Worm (Caenorhabditis elegans) whole organism, L2 larva: Measurements from ENCODE around the gene mspn-1.

ENCODE experiments used
- C34F6.9 ChIP-seq: fragments of 150-350 bp; optimal IDR thresholded peaks from 2 replicates; lab custom pipeline; 2014; ENCODE audit warnings: missing biosample characterization, missing genetic modification characterization
- F13H6.1 ChIP-seq: sonication (generic microtip); optimal IDR thresholded peaks from 2 replicates; lab custom pipeline; 2016; ENCODE audit warnings: missing genetic modification characterization, missing compliant biosample characterization
- R02D3.7 ChIP-seq: fragments of 150-350 bp; optimal IDR thresholded peaks from 2 replicates; lab custom pipeline; 2014; ENCODE audit warnings: missing biosample characterization, missing genetic modification characterization
- Y55F3AM.14 ChIP-seq: fragments of 200-800 bp; sonication (Bioruptor generic); optimal IDR thresholded peaks from 2 replicates; lab custom pipeline; 2018; ENCODE audit warnings: mild to moderate bottlenecking, missing genetic modification characterization, missing compliant biosample characterization
- ZK546.5 ChIP-seq: sonication (generic microtip); optimal IDR thresholded peaks from 2 replicates; lab custom pipeline; 2017; ENCODE audit warnings: missing biosample characterization, missing genetic modification characterization
- alr-1 ChIP-seq: fragments of 150-350 bp; optimal IDR thresholded peaks from 2 replicates; lab custom pipeline; 2014; ENCODE audit warnings: missing biosample characterization, missing genetic modification characterization
- aly-2 ChIP-seq: fragments of 150-350 bp; optimal IDR thresholded peaks from 2 replicates; lab custom pipeline; 2014; ENCODE audit warnings: missing biosample characterization, missing genetic modification characterization
- ama-1 ChIP-seq: fragments of 150-350 bp; optimal IDR thresholded peaks from 2 replicates; lab custom pipeline; 2018; ENCODE audit warnings: inconsistent platforms
- blmp-1 ChIP-seq: sonication (generic microtip); optimal IDR thresholded peaks from 2 replicates; lab custom pipeline; 2017; ENCODE audit warnings: missing genetic modification characterization, mild to moderate bottlenecking, missing compliant biosample characterization, antibody characterized with exemption, moderate library complexity; ENCODE audit not compliant: insufficient read depth
- ceh-16 ChIP-seq: fragments of 150-350 bp; optimal IDR thresholded peaks from 2 replicates; lab custom pipeline; 2014; ENCODE audit warnings: missing biosample characterization, missing genetic modification characterization
- ceh-82 ChIP-seq: fragments of 150-350 bp; optimal IDR thresholded peaks from 2 replicates; lab custom pipeline; 2014; ENCODE audit warnings: missing biosample characterization, missing genetic modification characterization
- crh-2 ChIP-seq: sonication (generic microtip); optimal IDR thresholded peaks from 2 replicates; lab custom pipeline; 2017; ENCODE audit warnings: missing biosample characterization, missing genetic modification characterization
- dmd-4 ChIP-seq: sonication (generic microtip); optimal IDR thresholded peaks from 2 replicates; lab custom pipeline; 2017; ENCODE audit warnings: missing biosample characterization, missing genetic modification characterization
- egl-27 ChIP-seq: sonication (generic microtip); optimal IDR thresholded peaks from 3 replicates; lab custom pipeline; 2017; ENCODE audit warnings: missing biosample characterization, missing genetic modification reagents, missing genetic modification characterization
- elt-1 ChIP-seq: fragments of 150-350 bp; optimal IDR thresholded peaks from 2 replicates; lab custom pipeline; 2014; ENCODE audit warnings: missing biosample characterization, missing genetic modification characterization
- elt-3 ChIP-seq: sonication (generic microtip); optimal IDR thresholded peaks from 2 replicates; lab custom pipeline; 2017; ENCODE audit warnings: missing biosample characterization, missing genetic modification characterization
- fos-1 ChIP-seq: fragments of 150-350 bp; optimal IDR thresholded peaks from 2 replicates; lab custom pipeline; 2014; ENCODE audit warnings: missing biosample characterization, missing genetic modification characterization
- gmeb-1 ChIP-seq: fragments of 150-350 bp; optimal IDR thresholded peaks from 2 replicates; lab custom pipeline; 2014; ENCODE audit warnings: missing biosample characterization, missing genetic modification characterization
- lin-11 ChIP-seq: fragments of 150-350 bp; sonication (generic microtip); optimal IDR thresholded peaks from 2 replicates; lab custom pipeline; 2014; ENCODE audit warnings: missing biosample characterization, missing genetic modification characterization, inconsistent platforms, mixed read lengths
- lin-13 ChIP-seq: fragments of 150-350 bp; optimal IDR thresholded peaks from 2 replicates; lab custom pipeline; 2014; ENCODE audit warnings: missing biosample characterization, missing genetic modification reagents, missing genetic modification characterization
- lin-39 ChIP-seq: fragments of 150-350 bp; optimal IDR thresholded peaks from 2 replicates; lab custom pipeline; 2014; ENCODE audit warnings: missing biosample characterization, missing genetic modification reagents, missing genetic modification characterization
- lsy-2 ChIP-seq, 2 experiments: fragments of 150-350 bp in 1 of 2; sonication (generic microtip) in 1 of 2; optimal IDR thresholded peaks; 2 replicates each; lab custom pipeline; 2014 to 2017; ENCODE audit warnings: missing biosample characterization in 2 of 2, missing genetic modification characterization in 2 of 2
- mab-5 ChIP-seq: fragments of 150-350 bp; optimal IDR thresholded peaks from 2 replicates; lab custom pipeline; 2014; ENCODE audit warnings: missing biosample characterization, missing genetic modification characterization
- mbf-1 ChIP-seq: sonication (generic microtip); optimal IDR thresholded peaks from 2 replicates; lab custom pipeline; 2017; ENCODE audit warnings: missing biosample characterization, missing genetic modification characterization
- mdl-1 ChIP-seq, 2 experiments: fragments of 150-350 bp in 1 of 2; sonication (generic microtip) in 1 of 2; optimal IDR thresholded peaks; 2 replicates each; lab custom pipeline; 2017; ENCODE audit warnings: missing biosample characterization in 2 of 2, missing genetic modification characterization in 2 of 2
- nhr-10 ChIP-seq: sonication (generic microtip); optimal IDR thresholded peaks from 2 replicates; lab custom pipeline; 2017; ENCODE audit warnings: missing biosample characterization, missing genetic modification characterization
- nhr-11 ChIP-seq: fragments of 150-350 bp; optimal IDR thresholded peaks from 2 replicates; lab custom pipeline; 2014; ENCODE audit warnings: missing biosample characterization, missing genetic modification characterization
- nhr-12 ChIP-seq: fragments of 150-350 bp; optimal IDR thresholded peaks from 2 replicates; lab custom pipeline; 2014; ENCODE audit warnings: missing biosample characterization, missing genetic modification characterization
- nhr-129 ChIP-seq: fragments of 150-350 bp; optimal IDR thresholded peaks from 2 replicates; lab custom pipeline; 2014; ENCODE audit warnings: missing biosample characterization, missing genetic modification characterization
- nhr-21 ChIP-seq: fragments of 150-350 bp; optimal IDR thresholded peaks from 2 replicates; lab custom pipeline; 2014; ENCODE audit warnings: missing biosample characterization, missing genetic modification characterization
- nhr-23 ChIP-seq: fragments of 150-350 bp; optimal IDR thresholded peaks from 2 replicates; lab custom pipeline; 2014; ENCODE audit warnings: missing biosample characterization, missing genetic modification reagents, missing genetic modification characterization
- nhr-237 ChIP-seq: fragments of 150-350 bp; optimal IDR thresholded peaks from 2 replicates; lab custom pipeline; 2014; ENCODE audit warnings: missing biosample characterization, missing genetic modification characterization
- nhr-25 ChIP-seq: fragments of 150-350 bp; sonication (generic microtip); optimal IDR thresholded peaks from 3 replicates; lab custom pipeline; 2014; ENCODE audit warnings: missing biosample characterization, missing genetic modification characterization
- nhr-6 ChIP-seq: fragments of 150-350 bp; optimal IDR thresholded peaks from 2 replicates; lab custom pipeline; 2014; ENCODE audit warnings: missing biosample characterization, missing genetic modification characterization
- nhr-77 ChIP-seq: fragments of 150-350 bp; optimal IDR thresholded peaks from 2 replicates; lab custom pipeline; 2014; ENCODE audit warnings: missing biosample characterization, missing genetic modification characterization
- peb-1 ChIP-seq: fragments of 150-350 bp; optimal IDR thresholded peaks from 2 replicates; lab custom pipeline; 2014; ENCODE audit warnings: missing biosample characterization, missing genetic modification characterization
- sem-4 ChIP-seq: fragments of 150-350 bp; optimal IDR thresholded peaks from 2 replicates; lab custom pipeline; 2014; ENCODE audit warnings: missing biosample characterization, missing genetic modification reagents, missing genetic modification characterization
- skn-1 ChIP-seq: sonication (generic microtip); optimal IDR thresholded peaks from 2 replicates; lab custom pipeline; 2017; ENCODE audit warnings: missing biosample characterization, missing genetic modification characterization
- sma-3 ChIP-seq: sonication (generic microtip); optimal IDR thresholded peaks from 2 replicates; lab custom pipeline; 2016; ENCODE audit warnings: missing genetic modification reagents, missing genetic modification characterization, missing compliant biosample characterization
- sma-9 ChIP-seq, 2 experiments: fragments of 150-350 bp in 1 of 2; sonication (generic microtip) in 1 of 2; optimal IDR thresholded peaks; 2 replicates each; lab custom pipeline; 2014 to 2016; ENCODE audit warnings: missing genetic modification characterization in 2 of 2, mild to moderate bottlenecking in 1 of 2, missing biosample characterization in 1 of 2, missing compliant biosample characterization in 1 of 2, missing genetic modification reagents in 1 of 2, moderate library complexity in 1 of 2
- snpc-4 ChIP-seq: fragments of 150-350 bp; optimal IDR thresholded peaks from 2 replicates; lab custom pipeline; 2014; ENCODE audit warnings: missing biosample characterization, missing genetic modification characterization
- unc-39 ChIP-seq: fragments of 150-350 bp; optimal IDR thresholded peaks from 2 replicates; lab custom pipeline; 2014; ENCODE audit warnings: missing biosample characterization, missing genetic modification characterization
- unc-55 ChIP-seq: fragments of 150-350 bp; sonication (generic microtip); optimal IDR thresholded peaks from 3 replicates; lab custom pipeline; 2014; ENCODE audit warnings: missing biosample characterization, missing genetic modification reagents, missing genetic modification characterization
- unc-62 ChIP-seq: fragments of 150-350 bp; optimal IDR thresholded peaks from 2 replicates; lab custom pipeline; 2014; ENCODE audit warnings: missing biosample characterization, missing genetic modification reagents, missing genetic modification characterization
- zag-1 ChIP-seq: fragments of 150-350 bp; optimal IDR thresholded peaks from 2 replicates; lab custom pipeline; 2014; ENCODE audit warnings: missing biosample characterization, missing genetic modification characterization
- ztf-1 ChIP-seq: fragments of 200-800 bp; sonication (Bioruptor generic); conservative IDR thresholded peaks from 2 replicates; pipeline ENCODE4 v1.3.6; 2022; ENCODE audit warnings: missing genetic modification characterization, missing compliant biosample characterization
- ztf-11 ChIP-seq: sonication (generic microtip); optimal IDR thresholded peaks from 2 replicates; lab custom pipeline; 2017; ENCODE audit warnings: missing biosample characterization, missing genetic modification characterization
- ztf-4 ChIP-seq: fragments of 150-350 bp; optimal IDR thresholded peaks from 2 replicates; lab custom pipeline; 2014; ENCODE audit warnings: missing biosample characterization, missing genetic modification characterization

The mspn-1 gene

DNA sequence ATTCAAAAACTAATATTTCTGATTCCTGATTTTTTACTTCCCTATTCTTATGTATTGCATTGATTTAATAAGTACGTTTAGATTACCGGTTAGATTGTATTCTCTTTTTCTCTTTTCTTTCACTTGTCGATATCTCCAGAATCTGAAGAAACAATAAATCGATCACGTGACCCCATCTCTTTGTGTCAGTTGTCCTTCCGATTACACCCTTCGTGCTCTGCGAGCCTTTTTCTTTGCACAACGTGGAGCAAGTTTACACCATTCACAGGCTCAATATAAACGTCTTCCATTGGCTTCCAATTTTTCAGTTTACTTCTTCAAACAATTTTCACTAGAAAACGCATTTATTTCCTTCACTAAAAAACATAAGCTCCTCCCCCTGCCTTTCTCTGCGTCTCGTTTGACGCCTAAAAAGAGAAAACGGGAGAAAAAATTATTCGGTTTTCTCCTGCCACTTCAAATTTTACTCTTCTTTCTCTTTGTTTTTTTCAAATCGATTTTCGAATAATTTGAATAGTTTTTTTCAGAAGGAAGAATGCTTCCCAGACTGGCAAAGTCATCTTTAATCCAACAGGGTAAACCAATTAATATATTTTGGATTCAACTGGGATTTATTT, 2.5 kb downstream of the mspn-1 start, which contains the start of gene gta-1:
gta-1 (plus strand) TSS at position 528 of the 617 bp plus-strand sequence.
- TF ChIP-seq Y55F3AM.14 (GFP tag; lab: Kevin White, UChicago) = no peak
- TF ChIP-seq R02D3.7 (tag; lab: Kevin White, UChicago) = no peak
- TF ChIP-seq elt-1 = no peak
- no peak for TF ChIP-seq aly-2 (tag; lab: Kevin White, UChicago)
- no peak for TF ChIP-seq skn-1 (tag; lab: Kevin White, UChicago)
- TF ChIP-seq F13H6.1 (tag; lab: Kevin White, UChicago) = no peak
- no peak for TF ChIP-seq ceh-82 (tag; lab: Kevin White, UChicago)
- TF ChIP-seq lsy-2 (tag; optimal IDR thresholded peaks at IDR 0.05; lab: Kevin White, UChicago) = peak in 1 of 2 experiments; percentile 34
- TF ChIP-seq lin-13 = no peak
- no peak for TF ChIP-seq nhr-21 (tag; lab: Kevin White, UChicago)
- no peak for TF ChIP-seq egl-27
- TF ChIP-seq mdl-1 (tag; optimal IDR thresholded peaks at IDR 0.05; lab: Kevin White, UChicago) = no peak
- TF ChIP-seq nhr-10 (tag; lab: Kevin White, UChicago) = no peak
- no peak for TF ChIP-seq fos-1 (tag; lab: Kevin White, UChicago)
- peak; percentile 52 for TF ChIP-seq crh-2
- TF ChIP-seq unc-62 (GFP tag; lab: Kevin White, UChicago) = no peak
- TF ChIP-seq ama-1 (lab: Kevin White, UChicago) = no peak
- TF ChIP-seq unc-39 (tag; lab: Kevin White, UChicago) = no peak
- no peak for TF ChIP-seq lin-11 (tag; lab: Kevin White, UChicago)
- no peak for TF ChIP-seq ztf-1 (GFP tag; lab: Robert Waterston, UW)
- no peak for TF ChIP-seq ceh-16 (tag; lab: Kevin White, UChicago)
- peak; percentile 20 for TF ChIP-seq blmp-1
- TF ChIP-seq gmeb-1 (tag; lab: Kevin White, UChicago) = no peak
- peak; percentile 18 for TF ChIP-seq ztf-4 (tag; lab: Kevin White, UChicago)
- TF ChIP-seq nhr-129 (tag; lab: Kevin White, UChicago) = peak; percentile 71
- TF ChIP-seq nhr-6 = no peak
- no peak for TF ChIP-seq alr-1 (tag; lab: Kevin White, UChicago)
- no peak for TF ChIP-seq dmd-4 (tag; lab: Kevin White, UChicago)
- TF ChIP-seq elt-3 = no peak
- TF ChIP-seq mab-5 = no peak
- TF ChIP-seq sem-4 (tag; lab: Kevin White, UChicago) = no peak
- TF ChIP-seq mbf-1 (tag; lab: Kevin White, UChicago) = no peak
- no peak for TF ChIP-seq nhr-23
- TF ChIP-seq lin-39 (tag; lab: Kevin White, UChicago) = no peak
- TF ChIP-seq nhr-25 (tag; lab: Kevin White, UChicago) = no peak
- TF ChIP-seq nhr-12 (tag; lab: Kevin White, UChicago) = no peak
- no peak for TF ChIP-seq nhr-77 (tag; lab: Kevin White, UChicago)
- TF ChIP-seq nhr-237 (tag; lab: Kevin White, UChicago) = no peak
- no peak for TF ChIP-seq snpc-4 (tag; lab: Kevin White, UChicago)
- no peak for TF ChIP-seq ZK546.5 (tag; lab: Kevin White, UChicago)
- TF ChIP-seq C34F6.9 (tag; lab: Kevin White, UChicago) = peak; percentile 38
- TF ChIP-seq sma-9 (GFP tag; optimal IDR thresholded peaks at IDR 0.05; lab: Kevin White, UChicago) = peak; percentile 20
- no peak for TF ChIP-seq sma-9 (tag; optimal IDR thresholded peaks at IDR 0.05; lab: Kevin White, UChicago)
- peak; percentile 65 for TF ChIP-seq unc-55
- TF ChIP-seq zag-1 (tag; lab: Kevin White, UChicago) = no peak
- no peak for TF ChIP-seq sma-3
- no peak for TF ChIP-seq peb-1 (tag; lab: Kevin White, UChicago)
- no peak for TF ChIP-seq nhr-11 (tag; lab: Kevin White, UChicago)
- no peak for TF ChIP-seq ztf-11
